Worm (Caenorhabditis elegans) whole organism, L2 larva: ENCODE results near the gene F17C11.2.

Experiments
- aly-2 ChIP-seq: fragments of 150-350 bp; optimal IDR thresholded peaks from 2 replicates; lab custom pipeline; 2014; ENCODE audit warnings: missing biosample characterization, missing genetic modification characterization
- elt-3 ChIP-seq: sonication (generic microtip); optimal IDR thresholded peaks from 2 replicates; lab custom pipeline; 2017; ENCODE audit warnings: missing biosample characterization, missing genetic modification characterization
- lin-11 ChIP-seq: fragments of 150-350 bp; sonication (generic microtip); optimal IDR thresholded peaks from 2 replicates; lab custom pipeline; 2014; ENCODE audit warnings: missing biosample characterization, missing genetic modification characterization, inconsistent platforms, mixed read lengths
- lin-13 ChIP-seq: fragments of 150-350 bp; optimal IDR thresholded peaks from 2 replicates; lab custom pipeline; 2014; ENCODE audit warnings: missing biosample characterization, missing genetic modification reagents, missing genetic modification characterization
- lin-39 ChIP-seq: fragments of 150-350 bp; optimal IDR thresholded peaks from 2 replicates; lab custom pipeline; 2014; ENCODE audit warnings: missing biosample characterization, missing genetic modification reagents, missing genetic modification characterization
- mab-5 ChIP-seq: fragments of 150-350 bp; optimal IDR thresholded peaks from 2 replicates; lab custom pipeline; 2014; ENCODE audit warnings: missing biosample characterization, missing genetic modification characterization
- nhr-10 ChIP-seq: sonication (generic microtip); optimal IDR thresholded peaks from 2 replicates; lab custom pipeline; 2017; ENCODE audit warnings: missing biosample characterization, missing genetic modification characterization
- nhr-129 ChIP-seq: fragments of 150-350 bp; optimal IDR thresholded peaks from 2 replicates; lab custom pipeline; 2014; ENCODE audit warnings: missing biosample characterization, missing genetic modification characterization
- nhr-25 ChIP-seq: fragments of 150-350 bp; sonication (generic microtip); optimal IDR thresholded peaks from 3 replicates; lab custom pipeline; 2014; ENCODE audit warnings: missing biosample characterization, missing genetic modification characterization
- nhr-6 ChIP-seq: fragments of 150-350 bp; optimal IDR thresholded peaks from 2 replicates; lab custom pipeline; 2014; ENCODE audit warnings: missing biosample characterization, missing genetic modification characterization
- sem-4 ChIP-seq: fragments of 150-350 bp; optimal IDR thresholded peaks from 2 replicates; lab custom pipeline; 2014; ENCODE audit warnings: missing biosample characterization, missing genetic modification reagents, missing genetic modification characterization
- sma-9 ChIP-seq, 2 experiments: fragments of 150-350 bp in 1 of 2; sonication (generic microtip) in 1 of 2; optimal IDR thresholded peaks; 2 replicates each; lab custom pipeline; 2014 to 2016; ENCODE audit warnings: missing genetic modification characterization in 2 of 2, mild to moderate bottlenecking in 1 of 2, missing biosample characterization in 1 of 2, missing compliant biosample characterization in 1 of 2, missing genetic modification reagents in 1 of 2, moderate library complexity in 1 of 2
- snpc-4 ChIP-seq: fragments of 150-350 bp; optimal IDR thresholded peaks from 2 replicates; lab custom pipeline; 2014; ENCODE audit warnings: missing biosample characterization, missing genetic modification characterization
- unc-39 ChIP-seq: fragments of 150-350 bp; optimal IDR thresholded peaks from 2 replicates; lab custom pipeline; 2014; ENCODE audit warnings: missing biosample characterization, missing genetic modification characterization
- unc-55 ChIP-seq: fragments of 150-350 bp; sonication (generic microtip); optimal IDR thresholded peaks from 3 replicates; lab custom pipeline; 2014; ENCODE audit warnings: missing biosample characterization, missing genetic modification reagents, missing genetic modification characterization

The F17C11.2 gene

ce11 chrV:10981113-10981512 is 33.1 kb downstream of the F17C11.2 start, which contains the start of gene fig-1:
fig-1 (minus strand) TSS chrV:10981213.
- TF ChIP-seq lin-39 (tag; lab: Kevin White, UChicago) (no peak), sma-9 (GFP tag; optimal IDR thresholded peaks at IDR 0.05; lab: Kevin White, UChicago) (no peak), sma-9 (tag; optimal IDR thresholded peaks at IDR 0.05; lab: Kevin White, UChicago) (no peak)

ce11 chrV:10991789-10992188 is 43.8 kb downstream of the F17C11.2 start, which contains the start of gene frpr-9:
frpr-9 (plus strand) TSS chrV:10992089.
- TF ChIP-seq unc-39 (no peak), nhr-6 (tag; lab: Kevin White, UChicago) (no peak), lin-11 (no peak), unc-55 (GFP tag; lab: Kevin White, UChicago) (no peak), nhr-10 (tag; lab: Kevin White, UChicago) (no peak), sem-4 (tag; lab: Kevin White, UChicago) (no peak), mab-5 (no peak), lin-39 (tag; lab: Kevin White, UChicago) (no peak), aly-2 (tag; lab: Kevin White, UChicago) (no peak), nhr-25 (tag; lab: Kevin White, UChicago) (no peak), nhr-129 (tag; lab: Kevin White, UChicago) (no peak), lin-13 (GFP tag; lab: Kevin White, UChicago) (no peak), snpc-4 (tag; lab: Kevin White, UChicago) (no peak), elt-3 (tag; lab: Kevin White, UChicago) (no peak)
